Worm (Caenorhabditis elegans) whole organism, young adult: Measurements from ENCODE around the gene dhs-27.

Experiments
- C06A6.2 ChIP-seq: fragments of 200-800 bp; sonication (Bioruptor generic); conservative IDR thresholded peaks from 2 replicates; pipeline ENCODE4 v1.3.6; 2022; ENCODE audit warnings: missing genetic modification characterization, missing compliant biosample characterization
- F10E7.11 ChIP-seq: sonication (generic microtip); optimal IDR thresholded peaks from 2 replicates; lab custom pipeline; 2017; ENCODE audit warnings: mild to moderate bottlenecking, missing genetic modification characterization, moderate library complexity, missing compliant biosample characterization
- F23B12.7 ChIP-seq: sonication (generic microtip); optimal IDR thresholded peaks from 2 replicates; lab custom pipeline; 2017; ENCODE audit warnings: missing genetic modification characterization, mild to moderate bottlenecking, missing compliant biosample characterization, antibody characterized with exemption, moderate library complexity; ENCODE audit not compliant: insufficient read depth
- F33H1.4 ChIP-seq: fragments of 200-800 bp; sonication (Bioruptor generic); IDR thresholded peaks from 2 replicates; pipeline ENCODE4 v1.3.6; 2022; ENCODE audit warnings: missing genetic modification reagents, missing genetic modification characterization, missing compliant biosample characterization
- F37B4.10 ChIP-seq: fragments of 200-800 bp; sonication (Bioruptor generic); IDR thresholded peaks from 2 replicates; pipeline ENCODE4 v1.3.6; 2022; ENCODE audit warnings: missing genetic modification characterization, missing compliant biosample characterization
- F49E8.2 ChIP-seq: sonication (generic microtip); optimal IDR thresholded peaks from 3 replicates; lab custom pipeline; 2017; ENCODE audit warnings: missing genetic modification characterization, mild to moderate bottlenecking, missing compliant biosample characterization, antibody characterized with exemption, moderate library complexity; ENCODE audit not compliant: insufficient read depth
- F52B5.7 ChIP-seq: sonication (generic microtip); optimal IDR thresholded peaks from 2 replicates; lab custom pipeline; 2016; ENCODE audit warnings: mild to moderate bottlenecking, missing genetic modification characterization, missing compliant biosample characterization
- F57A8.1 ChIP-seq: fragments of 200-800 bp; sonication (Bioruptor generic); optimal IDR thresholded peaks from 2 replicates; lab custom pipeline; 2018; ENCODE audit warnings: mild to moderate bottlenecking, missing genetic modification characterization, moderate library complexity, missing compliant biosample characterization
- T26A5.8 ChIP-seq: sonication (generic microtip); optimal IDR thresholded peaks from 2 replicates; lab custom pipeline; 2016; ENCODE audit warnings: missing genetic modification characterization, missing compliant biosample characterization
- Y53F4B.3 ChIP-seq: fragments of 200-800 bp; sonication (Bioruptor generic); IDR thresholded peaks from 2 replicates; pipeline ENCODE4 v1.3.6; 2022; ENCODE audit warnings: missing genetic modification reagents, missing genetic modification characterization, missing compliant biosample characterization
- Y53G8AR.9 ChIP-seq: fragments of 200-800 bp; sonication (Bioruptor generic); conservative IDR thresholded peaks from 2 replicates; pipeline ENCODE4 v1.3.6; 2022; ENCODE audit warnings: missing genetic modification reagents, missing genetic modification characterization, missing compliant biosample characterization
- Y67H2A.10 ChIP-seq: fragments of 200-800 bp; sonication (Bioruptor generic); conservative IDR thresholded peaks from 2 replicates; pipeline ENCODE4 v1.3.6; 2022; ENCODE audit warnings: missing genetic modification reagents, missing genetic modification characterization, missing compliant biosample characterization
- ZK185.1 ChIP-seq: sonication (generic microtip); optimal IDR thresholded peaks from 2 replicates; lab custom pipeline; 2016; ENCODE audit warnings: mild to moderate bottlenecking, missing genetic modification characterization, missing compliant biosample characterization; ENCODE audit not compliant: poor library complexity, severe bottlenecking
- ama-1 ChIP-seq, 3 experiments: fragments of 150-350 bp in 1 of 3; sonication (generic microtip) in 2 of 3; optimal IDR thresholded peaks; 2 replicates each; lab custom pipeline; 2014 to 2018; ENCODE audit warnings: missing biosample characterization in 2 of 3, missing genetic modification characterization in 2 of 3, missing genetic modification reagents in 2 of 3
- aptf-3 ChIP-seq: fragments of 200-800 bp; sonication (Bioruptor generic); IDR thresholded peaks from 2 replicates; pipeline ENCODE4 v1.3.6; 2022; ENCODE audit warnings: missing genetic modification characterization, missing compliant biosample characterization
- atf-7 ChIP-seq: sonication (generic microtip); optimal IDR thresholded peaks from 2 replicates; lab custom pipeline; 2017; ENCODE audit warnings: mild to moderate bottlenecking, missing genetic modification characterization, missing compliant biosample characterization
- attf-3 ChIP-seq: fragments of 200-800 bp; sonication (Bioruptor generic); conservative IDR thresholded peaks from 2 replicates; pipeline ENCODE4 v1.3.6; 2022; ENCODE audit warnings: missing genetic modification reagents, missing genetic modification characterization, missing compliant biosample characterization
- ceh-100 ChIP-seq: fragments of 200-800 bp; sonication (Bioruptor generic); IDR thresholded peaks from 2 replicates; pipeline ENCODE4 v1.3.6; 2022; ENCODE audit warnings: missing genetic modification reagents, missing genetic modification characterization, missing compliant biosample characterization
- ceh-27 ChIP-seq: fragments of 200-800 bp; sonication (Bioruptor generic); optimal IDR thresholded peaks from 2 replicates; lab custom pipeline; 2018; ENCODE audit warnings: mild to moderate bottlenecking, missing genetic modification characterization, moderate library complexity, missing compliant biosample characterization
- die-1 ChIP-seq: sonication (generic microtip); optimal IDR thresholded peaks from 2 replicates; lab custom pipeline; 2016; ENCODE audit warnings: missing genotype, mild to moderate bottlenecking, missing genetic modification characterization, missing compliant biosample characterization
- egl-44 ChIP-seq: fragments of 200-800 bp; sonication (Bioruptor generic); IDR thresholded peaks from 2 replicates; pipeline ENCODE4 v1.3.6; 2022; ENCODE audit warnings: missing genetic modification reagents, missing genetic modification characterization, missing compliant biosample characterization
- fkh-3 ChIP-seq: sonication (generic microtip); optimal IDR thresholded peaks from 2 replicates; lab custom pipeline; 2016; ENCODE audit warnings: mild to moderate bottlenecking, missing genetic modification characterization, missing compliant biosample characterization
- him-1 ChIP-seq: sonication (generic microtip); optimal IDR thresholded peaks from 2 replicates; lab custom pipeline; 2016; ENCODE audit warnings: missing genotype, missing genetic modification reagents, missing genetic modification characterization, missing compliant biosample characterization
- lin-26 ChIP-seq: fragments of 200-800 bp; sonication (Bioruptor generic); IDR thresholded peaks from 2 replicates; pipeline ENCODE4 v1.3.6; 2022; ENCODE audit warnings: missing genetic modification reagents, missing genetic modification characterization, missing compliant biosample characterization
- lin-35 ChIP-seq, 3 experiments: fragments of 150-350 bp in 2 of 3; sonication (generic microtip) in 1 of 3; optimal IDR thresholded peaks; 2 replicates each; lab custom pipeline; 2014 to 2018; ENCODE audit warnings: missing biosample characterization in 3 of 3, missing genetic modification characterization in 3 of 3, missing genetic modification reagents in 3 of 3
- lin-40 ChIP-seq: sonication (generic microtip); optimal IDR thresholded peaks from 2 replicates; lab custom pipeline; 2016; ENCODE audit warnings: missing genetic modification characterization, mild to moderate bottlenecking, missing compliant biosample characterization, missing genotype, missing genetic modification reagents
- madf-3 ChIP-seq: fragments of 200-800 bp; sonication (Bioruptor generic); IDR thresholded peaks from 2 replicates; pipeline ENCODE4 v1.3.6; 2022; ENCODE audit warnings: missing genetic modification reagents, missing genetic modification characterization, missing compliant biosample characterization
- madf-6 ChIP-seq: fragments of 200-800 bp; sonication (Bioruptor generic); IDR thresholded peaks from 2 replicates; pipeline ENCODE4 v1.3.6; 2022; ENCODE audit warnings: missing genetic modification reagents, missing genetic modification characterization, missing compliant biosample characterization
- madf-8 ChIP-seq: fragments of 200-800 bp; sonication (Bioruptor generic); conservative IDR thresholded peaks from 2 replicates; pipeline ENCODE4 v1.3.6; 2022; ENCODE audit warnings: missing genetic modification reagents, missing genetic modification characterization, missing compliant biosample characterization
- nfya-1 ChIP-seq: sonication (generic microtip); optimal IDR thresholded peaks from 2 replicates; lab custom pipeline; 2017; ENCODE audit warnings: antibody characterized with exemption, missing compliant biosample characterization, missing genetic modification characterization, borderline replicate concordance; ENCODE audit not compliant: insufficient read depth
- nfya-2 ChIP-seq: fragments of 200-800 bp; sonication (Bioruptor generic); IDR thresholded peaks from 2 replicates; pipeline ENCODE4 v1.3.6; 2022; ENCODE audit warnings: missing genetic modification reagents, missing genetic modification characterization, missing compliant biosample characterization
- nhr-27 ChIP-seq: fragments of 200-800 bp; sonication (Bioruptor generic); optimal IDR thresholded peaks from 2 replicates; lab custom pipeline; 2018; ENCODE audit warnings: mild to moderate bottlenecking, missing genetic modification characterization, moderate library complexity, missing compliant biosample characterization
- rec-8 ChIP-seq, 2 experiments: sonication (generic microtip); optimal IDR thresholded peaks; 2 replicates each; lab custom pipeline; 2016; ENCODE audit warnings: mild to moderate bottlenecking in 2 of 2, missing genetic modification characterization in 2 of 2, missing genetic modification reagents in 2 of 2, missing genotype in 2 of 2, missing biosample characterization in 1 of 2, missing compliant biosample characterization in 1 of 2, moderate library complexity in 1 of 2
- sea-2 ChIP-seq: fragments of 200-800 bp; sonication (Bioruptor generic); IDR thresholded peaks from 2 replicates; pipeline ENCODE4 v1.3.6; 2022; ENCODE audit warnings: missing genetic modification characterization, missing compliant biosample characterization
- snpc-4 ChIP-seq, 5 experiments: fragments of 150-350 bp in 1 of 5; sonication (generic microtip) in 4 of 5; optimal IDR thresholded peaks; 2 replicates each; lab custom pipeline; 2014 to 2018; ENCODE audit warnings: missing genetic modification characterization in 5 of 5, missing biosample characterization in 3 of 5, antibody characterized with exemption in 2 of 5, mild to moderate bottlenecking in 2 of 5, missing compliant biosample characterization in 2 of 5, missing genotype in 2 of 5, moderate library complexity in 2 of 5, missing genetic modification reagents in 1 of 5
- unc-130 ChIP-seq: sonication (generic microtip); optimal IDR thresholded peaks from 2 replicates; lab custom pipeline; 2016; ENCODE audit warnings: missing genetic modification reagents, missing genetic modification characterization, missing compliant biosample characterization
- unc-62 ChIP-seq: fragments of 150-350 bp; optimal IDR thresholded peaks from 2 replicates; lab custom pipeline; 2014; ENCODE audit warnings: missing biosample characterization, missing genetic modification reagents, missing genetic modification characterization
- ztf-22 ChIP-seq: fragments of 200-800 bp; sonication (Bioruptor generic); optimal IDR thresholded peaks from 2 replicates; lab custom pipeline; 2018; ENCODE audit warnings: mild to moderate bottlenecking, missing genetic modification characterization, moderate library complexity, missing compliant biosample characterization

dhs-27 gene

DNA sequence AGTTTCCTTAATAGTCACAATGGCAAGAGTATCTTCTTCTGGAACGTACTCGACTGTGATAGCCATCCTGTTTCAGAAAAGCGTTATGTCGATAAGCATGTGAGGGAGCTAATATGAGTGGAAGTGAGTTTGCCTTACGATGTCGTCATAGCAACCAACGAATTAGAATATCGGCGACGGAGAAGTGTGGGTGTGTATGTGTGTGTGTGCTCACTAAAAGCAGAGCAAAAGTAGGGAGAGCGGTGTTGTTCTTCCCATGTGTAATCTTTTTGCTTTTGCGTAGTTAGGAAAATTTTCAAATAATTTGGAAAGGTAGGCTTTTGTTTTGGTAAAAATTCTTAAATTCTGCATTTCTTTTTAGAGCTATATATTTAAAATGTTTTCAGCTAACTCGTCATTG is 36.6 kb upstream of the dhs-27 start, which contains the start of gene ZK813.5:
ZK813.5 (minus strand) TSS at position 101 of the 400 bp plus-strand sequence.
- TF ChIP-seq ama-1 (optimal IDR thresholded peaks at IDR 0.05; lab: Kevin White, UChicago) (no peak), ama-1 (GFP tag; optimal IDR thresholded peaks at IDR 0.05; lab: Kevin White, UChicago) (no peak), rec-8 (tag; optimal IDR thresholded peaks at IDR 0.05; lab: Kevin White, UChicago) (no peak), F49E8.2 (no peak), lin-35 (GFP tag; optimal IDR thresholded peaks at IDR 0.05; lab: Kevin White, UChicago) (no peak), C06A6.2 (no peak), unc-130 (GFP tag; lab: Kevin White, UChicago) (no peak), ceh-100 (GFP tag; lab: Robert Waterston, UW) (no peak), unc-62 (GFP tag; lab: Kevin White, UChicago) (no peak)

ce11 chrX:3446011-3446410 is 31.5 kb upstream of the dhs-27 start, which contains the start of gene ZK813.1:
Gene ZK813.1, plus strand, starts transcription at chrX:3446311.
- TF ChIP-seq snpc-4 (GFP tag; optimal IDR thresholded peaks at IDR 0.05; lab: Kevin White, UChicago) (no peak), snpc-4 (tag; optimal IDR thresholded peaks at IDR 0.05; lab: Kevin White, UChicago) (no peak), F33H1.4 (GFP tag; lab: Robert Waterston, UW) (no peak), die-1 (no peak), F37B4.10 (GFP tag; lab: Robert Waterston, UW) (no peak), F52B5.7 (tag; lab: Kevin White, UChicago) (no peak), nhr-27 (tag; lab: Kevin White, UChicago) (no peak), madf-6 (GFP tag; lab: Robert Waterston, UW) (no peak), Y67H2A.10 (GFP tag; lab: Robert Waterston, UW) (no peak), lin-40 (tag; lab: Kevin White, UChicago) (no peak), T26A5.8 (tag; lab: Kevin White, UChicago) (no peak), madf-8 (no peak), atf-7 (tag; lab: Kevin White, UChicago) (no peak), sea-2 (GFP tag; lab: Robert Waterston, UW) (no peak), him-1 (tag; lab: Kevin White, UChicago) (no peak)

DNA sequence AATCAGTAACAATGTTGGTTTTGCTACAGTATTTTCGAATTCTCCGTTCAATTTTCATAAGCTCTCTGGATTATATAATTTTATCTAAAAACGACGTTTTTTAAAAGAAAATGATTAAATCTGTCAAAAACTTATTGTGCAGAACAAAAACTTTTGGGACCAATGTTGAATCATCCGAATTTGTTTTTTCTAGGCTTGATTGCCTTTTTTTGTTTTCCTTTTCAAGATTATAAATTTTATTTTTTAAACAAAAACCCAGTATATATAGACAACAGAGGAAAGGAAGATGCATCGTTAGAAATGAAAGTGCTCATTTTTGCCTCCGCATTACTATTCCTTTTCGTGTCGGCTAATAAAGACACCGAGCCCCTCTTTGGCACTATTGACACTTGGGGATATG is 30.0 kb upstream of the dhs-27 start, which contains the start of gene ZK813.7:
ZK813.7 (plus strand) TSS at position 301 of the 400 bp plus-strand sequence.
- no peak for TF ChIP-seq fkh-3 (tag; lab: Kevin White, UChicago)
- TF ChIP-seq Y53G8AR.9 (GFP tag; lab: Robert Waterston, UW) = no peak
- no peak for TF ChIP-seq madf-8
- no peak for TF ChIP-seq madf-3 (GFP tag; lab: Robert Waterston, UW)
- no peak for TF ChIP-seq aptf-3 (GFP tag; lab: Robert Waterston, UW)
- TF ChIP-seq nfya-1 = no peak
- no peak for TF ChIP-seq F23B12.7 (tag; lab: Kevin White, UChicago)
- TF ChIP-seq atf-7 (tag; lab: Kevin White, UChicago) = no peak
- TF ChIP-seq F57A8.1 = no peak
- no peak for TF ChIP-seq Y53F4B.3 (GFP tag; lab: Robert Waterston, UW)
- no peak for TF ChIP-seq ztf-22 (GFP tag; lab: Kevin White, UChicago)
- TF ChIP-seq nfya-2 (GFP tag; lab: Robert Waterston, UW) = no peak
- no peak for TF ChIP-seq die-1
- no peak for TF ChIP-seq ZK185.1 (tag; lab: Kevin White, UChicago)
- no peak for TF ChIP-seq ceh-27 (GFP tag; lab: Kevin White, UChicago)
- no peak for TF ChIP-seq egl-44 (GFP tag; lab: Robert Waterston, UW)
- no peak for TF ChIP-seq F49E8.2
- TF ChIP-seq attf-3 (GFP tag; lab: Robert Waterston, UW) = no peak
- TF ChIP-seq lin-26 (GFP tag; lab: Robert Waterston, UW) = no peak
- no peak for TF ChIP-seq F10E7.11 (tag; lab: Kevin White, UChicago)
- TF ChIP-seq, all 124 proteins: peak for 0
